Fruit fly (Drosophila melanogaster) whole organism, embryonic: Measurements from ENCODE around the gene RpS15Aa.

ENCODE experiments used
- Awh ChIP-seq: fragments of 200-800 bp; sonication (Bioruptor generic); IDR thresholded peaks from 2 replicates; pipeline ENCODE4, ENCODE4 v1.3.6; 2022; ENCODE audit warnings: missing biosample characterization, missing genetic modification characterization
- BtbVII ChIP-seq: fragments of 200-800 bp; sonication (Bioruptor generic); optimal IDR thresholded peaks from 3 replicates; lab custom pipeline; 2017; ENCODE audit warnings: missing biosample characterization, mild to moderate bottlenecking, missing genetic modification characterization
- CG11247 ChIP-seq: fragments of 200-800 bp; sonication (Bioruptor generic); IDR thresholded peaks from 2 replicates; pipeline ENCODE4 v1.3.6; 2022; ENCODE audit warnings: missing biosample characterization, missing genetic modification characterization
- CG14050 ChIP-seq: fragments of 200-800 bp; sonication (Bioruptor generic); IDR thresholded peaks from 3 replicates; pipeline ENCODE4 v1.3.6; 2022; ENCODE audit warnings: missing biosample characterization, missing genetic modification characterization
- CG8924 ChIP-seq: fragments of 200-800 bp; optimal IDR thresholded peaks from 3 replicates; lab custom pipeline; 2019; ENCODE audit warnings: missing biosample characterization, mild to moderate bottlenecking, missing genetic modification characterization, moderate library complexity
- Nf-YA ChIP-seq: fragments of 200-800 bp; sonication (Bioruptor generic); IDR thresholded peaks from 2 replicates; pipeline ENCODE4 v1.3.6; 2022; ENCODE audit warnings: missing biosample characterization, missing genetic modification characterization
- bcd ChIP-seq: fragments of 200-800 bp; sonication (Bioruptor generic); optimal IDR thresholded peaks from 2 replicates; lab custom pipeline; 2017; ENCODE audit warnings: missing biosample characterization, mild to moderate bottlenecking, missing genetic modification characterization
- chinmo ChIP-seq: fragments of 200-800 bp; sonication (Bioruptor generic); IDR thresholded peaks from 4 replicates; pipeline ENCODE4 v1.3.6; 2022; ENCODE audit warnings: missing biosample characterization, missing genetic modification characterization; ENCODE audit not compliant: partially characterized antibody
- fu2 ChIP-seq: fragments of 200-800 bp; sonication (Bioruptor generic); optimal IDR thresholded peaks from 2 replicates; lab custom pipeline; 2016; ENCODE audit warnings: missing biosample characterization, missing genetic modification characterization
- onecut ChIP-seq: fragments of 200-800 bp; sonication (Bioruptor generic); IDR thresholded peaks from 2 replicates; pipeline ENCODE4 v1.3.6; 2022; ENCODE audit warnings: missing biosample characterization, missing genetic modification characterization
- pan ChIP-seq, 4 experiments: fragments of >200 bp in 3 of 4; fragments of 200-800 bp in 1 of 4; sonication (Bioruptor generic) in 1 of 4; optimal IDR thresholded peaks in 3 of 4; IDR thresholded peaks in 1 of 4; 2 replicates each; pipeline versions ENCODE4 v1.3.6 to Lab custom; 2017 to 2022; ENCODE audit warnings: missing biosample characterization in 2 of 4, missing genetic modification characterization in 2 of 4, mixed read lengths in 1 of 4
- pnt ChIP-seq: fragments of 200-800 bp; sonication (Bioruptor generic); optimal IDR thresholded peaks from 3 replicates; lab custom pipeline; 2016; ENCODE audit warnings: missing biosample characterization, missing genetic modification characterization
- salm ChIP-seq: fragments of 200-800 bp; sonication (Bioruptor generic); optimal IDR thresholded peaks from 2 replicates; lab custom pipeline; 2018; ENCODE audit warnings: missing biosample characterization, mild to moderate bottlenecking, missing genetic modification characterization

DNA sequence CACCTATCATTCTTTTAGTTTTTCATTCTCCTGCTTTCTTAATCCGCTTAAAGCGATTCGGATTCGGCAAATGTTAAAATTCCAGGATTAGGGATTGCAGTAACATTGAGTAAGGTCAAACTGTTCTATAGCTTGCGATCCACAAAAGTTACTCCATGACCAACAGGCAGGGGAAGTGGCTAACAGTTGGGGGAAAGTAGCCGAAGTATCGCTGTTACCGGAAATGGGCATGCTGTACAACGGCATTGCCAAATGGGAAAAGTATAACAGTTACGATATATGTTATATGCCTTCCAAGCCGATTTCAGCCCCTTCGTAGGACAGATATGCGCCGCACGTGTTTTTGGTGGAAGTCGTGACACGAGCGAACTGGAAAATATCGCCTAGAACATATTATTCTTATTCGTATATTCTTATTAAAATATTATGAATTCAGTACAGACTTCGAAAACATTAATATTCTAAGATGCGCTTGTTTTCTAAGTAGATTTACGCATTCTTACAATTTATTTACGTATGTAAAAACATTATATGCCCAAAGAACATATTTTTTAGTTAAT is 20.8 kb upstream of the RpS15Aa start:
- TF ChIP-seq pan (optimal IDR thresholded peaks at IDR 0.05; lab: Kevin White, UChicago) (no peak), pan (GFP tag; optimal IDR thresholded peaks at IDR 0.05 in 1 of 2, IDR thresholded peaks at IDR 0.05 in 1 of 2) (no peak), bcd (GFP tag; lab: Kevin White, UChicago) (no peak), pnt (no peak), BtbVII (GFP tag; lab: Kevin White, UChicago) (no peak), fu2 (GFP tag; lab: Kevin White, UChicago) (no peak), salm (tag; lab: Kevin White, UChicago) (no peak), Awh (GFP tag; lab: Robert Waterston, UW) (no peak), chinmo (GFP tag; lab: Robert Waterston, UW) (no peak), CG14050 (no peak), CG8924 (tag; lab: Kevin White, UChicago) (no peak), CG11247 (GFP tag; lab: Robert Waterston, UW) (no peak), Nf-YA (GFP tag; lab: Robert Waterston, UW) (no peak), onecut (no peak)
